Fruit fly (Drosophila melanogaster) whole organism: ENCODE data around the gene Nazo.

Source experiments
- CG8478 ChIP-seq: fragments of >200 bp; optimal IDR thresholded peaks from 2 replicates; lab custom pipeline; 2018; ENCODE audit warnings: inconsistent platforms
- Dll ChIP-seq: fragments of >200 bp; optimal IDR thresholded peaks from 2 replicates; lab custom pipeline; 2017
- EcR ChIP-seq, 2 experiments: fragments of >200 bp; optimal IDR thresholded peaks; 2 replicates each; lab custom pipeline; 2017; ENCODE audit warnings: missing biosample characterization in 2 of 2, missing genetic modification characterization in 2 of 2, missing genetic modification reagents in 2 of 2
- pan ChIP-seq: fragments of >200 bp; optimal IDR thresholded peaks from 2 replicates; lab custom pipeline; 2017
- psq ChIP-seq: fragments of >200 bp; optimal IDR thresholded peaks from 2 replicates; lab custom pipeline; 2017
- usp ChIP-seq: fragments of >200 bp; optimal IDR thresholded peaks from 2 replicates; lab custom pipeline; 2017; ENCODE audit warnings: missing biosample characterization, missing genetic modification characterization, mixed read lengths

DNA sequence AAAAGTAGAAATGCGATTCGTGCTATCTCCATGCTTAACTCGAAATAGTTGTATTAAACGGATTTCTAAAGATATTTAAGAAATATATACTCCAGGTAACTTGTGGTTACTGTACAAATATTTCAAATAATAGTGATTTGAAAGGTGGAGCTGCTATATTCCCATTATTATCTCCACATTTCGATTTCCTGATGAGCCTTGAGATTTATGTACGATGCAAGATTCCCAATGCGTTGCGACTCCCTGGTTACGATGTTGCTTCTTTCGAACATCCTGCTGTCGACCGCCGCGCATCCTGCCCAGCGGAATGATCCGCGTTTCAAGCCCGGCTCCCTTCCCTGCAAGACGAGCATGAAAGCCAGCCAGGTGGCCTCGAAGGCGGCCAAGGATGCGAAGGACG, 24.4 kb downstream of the Nazo start, which contains the start of the genes CG11694 and CG11698:
- TF ChIP-seq EcR (GFP tag; optimal IDR thresholded peaks at IDR 0.05; lab: Kevin White, UChicago) (no peak), usp (GFP tag; lab: Kevin White, UChicago) (no peak), Dll (lab: Kevin White, UChicago) (no peak), psq (lab: Kevin White, UChicago) (no peak), pan (no peak), CG8478 (lab: Kevin White, UChicago) (no peak)
